Worm (Caenorhabditis elegans) whole organism, early embryonic: ENCODE measurements around the gene toh-1.

Experiments used
- B0310.2 ChIP-seq: sonication (generic microtip); optimal IDR thresholded peaks from 2 replicates; lab custom pipeline; 2016; ENCODE audit warnings: mild to moderate bottlenecking, missing genetic modification characterization, missing compliant biosample characterization
- F13C5.2 ChIP-seq: sonication (generic microtip); optimal IDR thresholded peaks from 2 replicates; lab custom pipeline; 2017; ENCODE audit warnings: mild to moderate bottlenecking, missing genetic modification characterization, inconsistent platforms, missing compliant biosample characterization
- aly-1 ChIP-seq: sonication (generic microtip); optimal IDR thresholded peaks from 2 replicates; lab custom pipeline; 2016; ENCODE audit warnings: missing genetic modification characterization, missing compliant biosample characterization
- ama-1 ChIP-seq: fragments of 150-350 bp; optimal IDR thresholded peaks from 2 replicates; lab custom pipeline; 2014
- ceh-13 ChIP-seq: fragments of 200-800 bp; sonication (Bioruptor generic); optimal IDR thresholded peaks from 2 replicates; lab custom pipeline; 2018; ENCODE audit warnings: mild to moderate bottlenecking, missing genetic modification characterization, missing compliant biosample characterization
- ceh-36 ChIP-seq: sonication (generic microtip); optimal IDR thresholded peaks from 2 replicates; lab custom pipeline; 2016; ENCODE audit warnings: missing genetic modification characterization, inconsistent platforms, missing compliant biosample characterization
- ets-7 ChIP-seq: sonication (generic microtip); optimal IDR thresholded peaks from 2 replicates; lab custom pipeline; 2016; ENCODE audit warnings: missing genotype, missing genetic modification characterization, missing compliant biosample characterization
- flt-1 ChIP-seq: fragments of 200-800 bp; sonication (Bioruptor generic); IDR thresholded peaks from 2 replicates; pipeline ENCODE4 v1.3.6; 2022; ENCODE audit warnings: missing genetic modification characterization, missing compliant biosample characterization
- hmbx-1 ChIP-seq: sonication (generic microtip); optimal IDR thresholded peaks from 2 replicates; lab custom pipeline; 2016; ENCODE audit warnings: mild to moderate bottlenecking, missing genetic modification characterization, missing compliant biosample characterization
- hmg-4 ChIP-seq: fragments of 200-800 bp; sonication (Bioruptor generic); optimal IDR thresholded peaks from 2 replicates; lab custom pipeline; 2018; ENCODE audit warnings: mild to moderate bottlenecking, missing genetic modification characterization, missing compliant biosample characterization
- hnd-1 ChIP-seq: sonication (generic microtip); optimal IDR thresholded peaks from 2 replicates; lab custom pipeline; 2016; ENCODE audit warnings: missing genetic modification characterization, missing compliant biosample characterization
- pes-1 ChIP-seq: fragments of 200-800 bp; sonication (Bioruptor generic); IDR thresholded peaks from 2 replicates; pipeline ENCODE4 v1.3.6; 2022; ENCODE audit warnings: missing genetic modification reagents, missing genetic modification characterization, missing compliant biosample characterization
- scrt-1 ChIP-seq: fragments of 200-800 bp; sonication (Bioruptor generic); IDR thresholded peaks from 2 replicates; pipeline ENCODE4 v1.3.6; 2022; ENCODE audit warnings: missing genetic modification characterization, missing compliant biosample characterization
- sea-1 ChIP-seq: fragments of 200-800 bp; sonication (Bioruptor generic); conservative IDR thresholded peaks from 2 replicates; pipeline ENCODE4 v1.3.6; 2022; ENCODE audit warnings: missing genetic modification characterization, missing compliant biosample characterization
- tbx-11 ChIP-seq: fragments of 200-800 bp; sonication (Bioruptor generic); IDR thresholded peaks from 2 replicates; pipeline ENCODE4 v1.3.6; 2022; ENCODE audit warnings: missing genetic modification characterization, missing compliant biosample characterization
- tbx-37 ChIP-seq: fragments of 200-800 bp; sonication (Bioruptor generic); conservative IDR thresholded peaks from 2 replicates; pipeline ENCODE4 v1.3.6; 2022; ENCODE audit warnings: missing genetic modification reagents, missing genetic modification characterization, missing compliant biosample characterization
- tra-4 ChIP-seq: sonication (generic microtip); optimal IDR thresholded peaks from 2 replicates; lab custom pipeline; 2017; ENCODE audit warnings: missing genetic modification characterization, missing compliant biosample characterization

toh-1 gene

DNA sequence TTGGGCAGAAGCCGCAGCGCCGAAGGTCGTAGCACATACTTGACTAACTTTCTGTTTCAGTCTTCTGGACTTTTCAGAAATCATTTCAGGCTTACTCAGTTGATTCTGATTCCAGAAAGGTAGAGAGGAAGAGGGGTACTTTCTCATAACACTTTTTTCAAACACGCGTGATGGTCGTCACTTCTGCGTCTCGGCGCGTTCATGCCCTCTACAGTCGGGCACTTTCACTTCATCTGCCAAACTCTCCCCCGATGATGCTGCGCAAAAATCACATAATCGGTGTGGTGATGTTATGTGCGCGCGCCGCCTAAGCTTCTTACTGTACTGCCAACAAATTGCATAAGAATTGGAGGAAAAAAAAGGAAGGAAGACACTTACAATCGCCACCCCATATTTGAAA, 1.2 kb downstream of the toh-1 start:
- TF ChIP-seq flt-1 (GFP tag; lab: Robert Waterston, UW), result no peak
- no peak for TF ChIP-seq tra-4 (tag; lab: Kevin White, UChicago)
- no peak for TF ChIP-seq hmbx-1 (tag; lab: Kevin White, UChicago)
- no peak for TF ChIP-seq tbx-37 (GFP tag; lab: Robert Waterston, UW)
- TF ChIP-seq hmg-4 (GFP tag; lab: Kevin White, UChicago), result no peak
- no peak for TF ChIP-seq ceh-13 (GFP tag; lab: Kevin White, UChicago)
- no peak for TF ChIP-seq pes-1

DNA sequence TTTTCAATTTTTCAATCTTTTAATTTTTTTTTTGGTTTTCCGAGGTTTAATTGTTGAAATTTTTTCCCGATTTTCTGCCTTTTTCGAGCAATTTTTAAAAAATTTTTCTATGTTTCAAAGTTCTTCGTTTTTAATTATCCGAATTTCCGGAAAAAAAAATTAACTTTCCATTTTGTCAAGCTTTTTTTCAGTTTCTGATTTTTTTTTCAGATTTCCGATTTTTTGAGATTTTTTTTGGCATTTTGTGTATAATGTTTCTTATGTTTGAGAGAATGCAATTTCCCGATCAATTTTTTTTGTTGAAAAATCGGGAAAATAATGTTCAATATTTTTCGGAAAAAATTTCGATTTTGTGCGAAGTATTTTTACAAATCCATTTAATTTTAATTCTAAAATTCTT, 1.9 kb downstream of the toh-1 start:
- TF ChIP-seq pes-1 (no peak), F13C5.2 (tag; lab: Kevin White, UChicago) (no peak)

DNA sequence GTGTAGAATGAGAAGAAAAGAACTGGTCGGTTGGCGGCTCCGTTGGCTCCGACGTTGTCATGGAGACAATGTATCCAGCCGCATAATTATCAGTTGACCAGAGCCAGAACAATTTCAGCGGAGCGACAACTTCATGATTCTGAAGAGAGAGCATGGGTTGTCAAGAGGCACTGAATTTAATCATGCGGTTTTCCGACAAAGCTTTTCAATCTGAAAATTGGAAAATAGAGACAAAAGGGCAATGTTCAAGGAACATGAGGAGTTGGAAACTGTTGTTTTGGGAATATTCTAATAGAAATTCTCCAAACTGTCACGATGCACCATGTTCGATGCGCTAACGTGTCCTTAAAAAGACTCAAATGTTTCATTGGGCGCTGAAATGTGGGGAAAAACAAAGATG, 4.4 kb downstream of the toh-1 start, which contains the start of gene xbx-5:
xbx-5 (minus strand) TSS at position 56 of the 400 bp plus-strand sequence.
- TF ChIP-seq hmbx-1 (tag; lab: Kevin White, UChicago) (no peak), tbx-11 (GFP tag; lab: Robert Waterston, UW) (no peak), sea-1 (GFP tag; lab: Robert Waterston, UW) (no peak), hmg-4 (GFP tag; lab: Kevin White, UChicago) (no peak), scrt-1 (no peak), aly-1 (tag; lab: Kevin White, UChicago) (no peak), tbx-37 (GFP tag; lab: Robert Waterston, UW) (no peak), ama-1 (no peak), pes-1 (no peak), hnd-1 (no peak), tra-4 (tag; lab: Kevin White, UChicago) (no peak), ceh-36 (tag; lab: Kevin White, UChicago) (no peak), ceh-13 (GFP tag; lab: Kevin White, UChicago) (no peak), flt-1 (GFP tag; lab: Robert Waterston, UW) (no peak), ets-7 (tag; lab: Kevin White, UChicago) (no peak), B0310.2 (no peak), F13C5.2 (tag; lab: Kevin White, UChicago) (no peak)

DNA sequence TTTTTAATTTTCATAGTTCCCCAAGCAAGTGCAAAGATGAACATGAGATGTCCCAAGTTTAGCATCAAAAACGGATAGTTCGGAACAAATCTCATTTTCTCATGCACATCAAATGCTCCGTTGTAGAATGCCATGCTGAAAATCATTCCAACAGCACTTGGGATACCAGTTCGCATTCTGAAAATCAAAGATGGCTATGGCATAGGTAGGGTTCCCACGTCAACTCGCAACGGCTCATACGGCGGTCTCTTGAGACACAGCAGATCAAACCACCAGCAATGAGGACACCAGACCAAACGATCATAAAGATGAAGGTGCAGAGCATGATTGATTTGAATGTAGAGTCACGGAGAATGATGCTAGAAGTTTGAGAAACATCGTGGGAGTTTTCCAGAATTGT, 5.7 kb downstream of the toh-1 start:
- TF ChIP-seq ceh-13 (GFP tag; lab: Kevin White, UChicago) (no peak), sea-1 (GFP tag; lab: Robert Waterston, UW) (no peak), ceh-36 (tag; lab: Kevin White, UChicago) (no peak), scrt-1 (no peak), flt-1 (GFP tag; lab: Robert Waterston, UW) (no peak), hmg-4 (GFP tag; lab: Kevin White, UChicago) (no peak), hmbx-1 (tag; lab: Kevin White, UChicago) (no peak), tbx-37 (GFP tag; lab: Robert Waterston, UW) (no peak), ets-7 (tag; lab: Kevin White, UChicago) (no peak), hnd-1 (no peak), F13C5.2 (tag; lab: Kevin White, UChicago) (no peak), pes-1 (no peak), B0310.2 (no peak), ama-1 (no peak), tbx-11 (GFP tag; lab: Robert Waterston, UW) (no peak)

DNA sequence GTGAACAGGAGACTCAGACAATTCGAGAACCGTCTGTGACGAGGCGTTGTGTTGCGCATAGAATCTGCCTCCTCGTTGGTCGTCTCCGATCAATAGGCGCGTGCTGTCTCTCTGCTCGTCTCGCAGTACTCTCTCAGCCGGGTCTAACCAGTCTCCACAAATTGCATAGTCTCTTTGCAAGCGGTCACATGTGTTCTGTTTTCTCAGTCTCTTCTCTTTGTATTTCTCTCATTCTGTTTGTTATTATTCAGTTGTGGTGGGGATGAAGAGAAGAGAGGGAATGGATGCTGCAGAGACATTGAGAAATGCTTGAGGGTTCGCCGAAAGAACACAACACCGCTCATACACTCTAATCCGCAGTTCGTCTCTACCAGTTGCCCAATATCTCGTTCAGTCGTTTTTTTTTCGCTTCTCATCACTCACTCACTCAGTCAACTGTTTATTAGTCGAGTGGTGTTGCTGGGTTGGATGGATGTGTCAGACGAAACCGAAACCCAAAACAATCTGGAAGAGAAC, 7.4 kb downstream of the toh-1 start:
- TF ChIP-seq hmg-4 (GFP tag; lab: Kevin White, UChicago) (peak; percentile 84), ceh-13 (GFP tag; lab: Kevin White, UChicago) (no peak), pes-1 (peak; percentile 43), scrt-1 (no peak), tbx-11 (GFP tag; lab: Robert Waterston, UW) (no peak), ceh-36 (tag; lab: Kevin White, UChicago) (peak; percentile 55), F13C5.2 (tag; lab: Kevin White, UChicago) (peak; percentile 66)

DNA sequence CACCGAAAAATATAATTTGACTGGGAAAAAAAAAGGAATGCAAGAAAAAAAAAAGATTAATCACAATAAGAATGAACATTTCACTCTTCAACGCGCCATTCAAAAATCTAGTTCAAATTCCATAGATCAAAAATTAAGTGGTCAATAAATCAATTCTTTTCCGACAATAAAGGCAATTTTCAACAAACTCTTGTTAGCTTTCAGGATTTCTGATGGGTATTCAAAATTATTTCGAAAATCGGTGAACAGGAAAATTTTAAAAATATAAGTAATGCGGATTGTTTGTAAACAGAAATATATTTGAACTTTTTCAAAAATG, 7.9 kb downstream of the toh-1 start:
- TF ChIP-seq ceh-13 (GFP tag; lab: Kevin White, UChicago) (no peak), flt-1 (GFP tag; lab: Robert Waterston, UW) (no peak), F13C5.2 (tag; lab: Kevin White, UChicago) (no peak)

DNA sequence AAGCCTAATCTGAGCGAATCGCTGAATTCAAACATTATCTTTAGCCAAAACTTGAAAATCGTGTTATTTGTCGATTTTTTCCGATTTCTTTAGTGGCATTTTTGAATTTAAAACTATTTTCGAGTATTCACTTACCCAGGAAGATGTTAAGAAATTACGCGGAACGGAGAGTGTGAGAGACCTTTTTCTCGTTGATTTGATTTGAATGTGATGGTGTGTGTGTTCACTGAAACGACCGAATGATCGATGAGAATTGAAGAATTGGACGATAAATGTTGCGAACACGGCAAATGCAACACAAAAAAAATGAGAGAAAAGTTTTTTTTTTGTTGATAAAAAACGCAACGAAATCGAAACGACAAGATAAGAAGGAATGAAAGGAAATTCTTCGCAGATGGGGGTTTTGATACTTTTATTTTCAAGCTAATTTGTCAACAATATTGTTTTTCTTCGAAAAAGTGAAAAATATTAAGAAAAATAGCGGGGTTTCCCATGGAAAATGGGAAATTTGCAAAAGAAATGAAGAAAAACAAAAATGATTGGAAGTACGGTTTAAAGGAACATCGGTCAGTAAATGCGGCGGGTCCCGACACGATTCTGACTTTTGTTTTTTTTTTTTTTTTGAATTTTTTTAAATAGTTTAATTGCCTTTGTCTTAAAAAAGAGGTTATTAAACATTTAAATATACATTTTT, 8.4 kb downstream of the toh-1 start, which contains the start of gene mtm-3:
mtm-3 (minus strand) TSS at position 228 of the 694 bp plus-strand sequence.
- TF ChIP-seq hmg-4 (GFP tag; lab: Kevin White, UChicago) (no peak), ama-1 (no peak)

DNA sequence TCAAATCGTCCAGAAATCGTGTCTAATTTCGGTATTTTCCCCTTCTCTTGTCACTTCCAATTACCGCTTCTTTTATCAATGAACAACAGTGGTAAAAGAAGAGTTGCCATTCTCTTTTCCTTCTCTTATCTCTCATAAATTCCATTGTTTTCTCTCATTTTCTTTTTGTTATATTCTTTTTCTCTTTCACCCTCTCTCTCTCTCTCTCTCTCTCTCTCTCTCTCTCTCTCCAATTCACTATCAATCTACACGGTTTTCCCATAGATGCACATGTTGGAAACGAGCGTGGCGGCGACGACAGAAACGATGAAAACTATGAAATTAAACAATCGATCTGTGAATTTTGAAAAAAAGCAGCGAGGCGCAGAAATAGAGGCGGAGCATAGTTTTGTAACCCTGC, 9.6 kb downstream of the toh-1 start:
- TF ChIP-seq pes-1 (no peak), aly-1 (tag; lab: Kevin White, UChicago) (no peak), scrt-1 (no peak), hmbx-1 (tag; lab: Kevin White, UChicago) (no peak), ama-1 (no peak), flt-1 (GFP tag; lab: Robert Waterston, UW) (no peak)

DNA sequence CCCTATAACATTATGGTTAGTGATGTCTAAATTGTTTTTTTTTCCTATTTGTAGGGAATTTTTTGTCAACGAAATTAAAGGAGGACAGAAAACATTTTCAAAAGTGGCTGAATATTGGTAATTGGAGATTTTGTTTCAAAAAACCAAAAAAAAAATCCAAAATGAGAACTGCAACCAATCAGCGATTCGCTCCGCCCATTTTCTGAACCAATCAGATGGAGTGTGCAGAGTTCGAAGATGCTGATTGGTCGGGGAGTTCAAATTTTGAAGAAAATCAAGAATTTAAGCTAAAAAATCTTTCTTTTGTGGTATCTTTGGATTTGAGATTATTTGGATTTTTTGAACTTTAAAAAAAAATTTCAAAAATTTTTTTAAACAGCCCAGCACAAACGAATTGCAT, 10.4 kb downstream of the toh-1 start:
- TF ChIP-seq ama-1 (no peak), ceh-36 (tag; lab: Kevin White, UChicago) (no peak)
